Fruit fly (Drosophila melanogaster): ENCODE results near the gene ATPsynB.

- no peak for TF ChIP-seq h (GFP tag; optimal IDR thresholded peaks at IDR 0.05)
- no peak for TF ChIP-seq OdsH (GFP tag; optimal IDR thresholded peaks at IDR 0.05)
- no peak for TF ChIP-seq rgr (GFP tag; optimal IDR thresholded peaks at IDR 0.05)
- TF ChIP-seq dmrt93B (GFP tag; optimal IDR thresholded peaks at IDR 0.05): no peak
- TF ChIP-seq fru (GFP tag; optimal IDR thresholded peaks at IDR 0.05): no peak
- no peak for TF ChIP-seq N (GFP tag; optimal IDR thresholded peaks at IDR 0.05)
- TF ChIP-seq psq (GFP tag; optimal IDR thresholded peaks at IDR 0.05): no peak
- no peak for TF ChIP-seq ey (GFP tag; optimal IDR thresholded peaks at IDR 0.05)
- no peak for TF ChIP-seq Hr78 (GFP tag; optimal IDR thresholded peaks at IDR 0.05)
- TF ChIP-seq Sp1 (GFP tag; optimal IDR thresholded peaks at IDR 0.05): no peak
- no peak for TF ChIP-seq Rel (GFP tag; optimal IDR thresholded peaks at IDR 0.05)
- TF ChIP-seq Rel (tag; optimal IDR thresholded peaks at IDR 0.05): no peak
- TF ChIP-seq CG32264 (GFP tag; optimal IDR thresholded peaks at IDR 0.05): no peak
These were observed 24.2 kb upstream of the ATPsynB start for dm6 chr3L:9705591-9705990.

All from whole organism, wandering third instar larva.